Fruit fly (Drosophila melanogaster): Measurements from ENCODE around the gene DIP-zeta.

Gene DIP-zeta

DNA sequence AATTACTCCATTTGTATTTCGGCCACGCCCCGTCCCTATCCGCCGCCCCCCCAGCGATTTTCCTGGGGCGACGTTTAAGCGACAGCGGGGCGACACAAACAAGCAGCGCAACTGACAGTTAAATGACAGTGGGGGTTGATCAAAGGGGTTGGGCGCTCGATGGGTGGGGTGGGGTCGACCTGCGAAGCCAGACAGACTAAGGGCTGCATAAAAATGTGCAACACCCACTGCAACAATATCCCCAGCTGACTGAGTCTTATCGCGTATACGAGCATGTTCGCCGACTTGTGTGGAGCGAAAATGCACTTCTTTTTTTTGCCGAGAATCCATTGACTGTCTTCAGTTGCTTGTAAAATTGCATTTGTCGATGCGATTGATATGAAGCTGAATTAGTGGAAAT, 39.2 kb downstream of the DIP-zeta start, which contains the start of gene CG9582:
TSS of gene CG9582 (minus strand) at position 101 of the 400 bp plus-strand sequence.
- TF ChIP-seq CG11617 (GFP tag; optimal IDR thresholded peaks at IDR 0.05) (no peak), Mnt (GFP tag; optimal IDR thresholded peaks at IDR 0.05) (no peak)

- TF ChIP-seq CG33017 (tag; optimal IDR thresholded peaks at IDR 0.05) (no peak), Mnt (GFP tag; optimal IDR thresholded peaks at IDR 0.05) (no peak), CG7101 (tag; optimal IDR thresholded peaks at IDR 0.05) (no peak), pad (GFP tag; optimal IDR thresholded peaks at IDR 0.05) (no peak)
These were observed 44.8 kb downstream of the DIP-zeta start for dm6 chr2L:9026157-9026556.

dm6 chr2L:9019438-9019837, 51.5 kb downstream of the DIP-zeta start:
- TF ChIP-seq Crg-1 (GFP tag; optimal IDR thresholded peaks at IDR 0.05) (no peak), Clk (GFP tag; optimal IDR thresholded peaks at IDR 0.05) (no peak), cic (GFP tag; optimal IDR thresholded peaks at IDR 0.05) (no peak), CG33017 (tag; optimal IDR thresholded peaks at IDR 0.05) (no peak), CG7101 (tag; optimal IDR thresholded peaks at IDR 0.05) (no peak), CG12768 (GFP tag; optimal IDR thresholded peaks at IDR 0.05) (no peak), tj (GFP tag; optimal IDR thresholded peaks at IDR 0.05) (no peak), Mnt (GFP tag; optimal IDR thresholded peaks at IDR 0.05) (no peak), toe (GFP tag; optimal IDR thresholded peaks at IDR 0.05) (no peak), Hr96 (GFP tag; optimal IDR thresholded peaks at IDR 0.05) (no peak), CG5204 (GFP tag; optimal IDR thresholded peaks at IDR 0.05) (no peak), CG7045 (GFP tag; optimal IDR thresholded peaks at IDR 0.05) (no peak)

- no peak for TF ChIP-seq Hr96 (GFP tag; optimal IDR thresholded peaks at IDR 0.05)
These were observed 57.0 kb downstream of the DIP-zeta start, which contains the start of gene Rcd-1r for dm6 chr2L:9013968-9014367. Gene Rcd-1r (minus strand): TSS chr2L:9014068.

DNA sequence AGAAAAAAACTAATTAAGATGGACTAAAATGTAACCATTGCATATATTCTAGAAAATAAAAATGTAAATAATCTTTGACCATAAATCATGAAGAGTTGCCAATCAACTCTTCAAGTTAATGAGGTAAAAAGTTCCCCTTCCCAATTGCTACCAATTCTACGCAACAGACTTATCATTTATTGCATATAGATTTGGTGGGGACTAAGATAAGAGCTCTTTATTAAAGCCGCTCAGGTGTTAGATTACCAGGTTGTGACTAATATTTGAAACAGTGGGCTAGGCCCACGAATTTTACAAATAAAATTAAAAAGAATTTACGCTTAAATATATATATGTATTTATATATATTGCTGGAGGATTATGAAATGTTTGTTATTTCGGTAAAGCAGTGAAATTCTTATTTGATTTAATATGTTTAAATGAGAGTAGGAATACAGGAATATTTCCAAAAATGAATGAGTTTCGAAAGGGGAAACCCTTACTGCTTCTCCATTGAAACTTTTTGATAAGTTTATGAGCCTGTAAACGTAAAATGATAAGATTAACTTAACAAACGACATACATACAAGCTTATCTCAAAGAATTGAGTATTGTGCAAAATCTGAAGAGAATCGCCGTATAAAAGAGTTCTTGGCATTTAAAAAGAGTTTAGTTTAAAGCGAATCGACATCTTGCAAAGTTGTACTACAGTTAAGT, 59.3 kb downstream of the DIP-zeta start, which contains the start of gene CG13102:
TSS of gene CG13102 (plus strand) at position 646 of the 696 bp plus-strand sequence.
- no peak for TF ChIP-seq bab1 (GFP tag; optimal IDR thresholded peaks at IDR 0.05)
- peak; percentile 39 for TF ChIP-seq kay (GFP tag; ENCODE audit: borderline replicate concordance)
- TF ChIP-seq CG33017 (tag; optimal IDR thresholded peaks at IDR 0.05): peak; percentile 31
- TF ChIP-seq cic (GFP tag; optimal IDR thresholded peaks at IDR 0.05): peak; percentile 82

DNA sequence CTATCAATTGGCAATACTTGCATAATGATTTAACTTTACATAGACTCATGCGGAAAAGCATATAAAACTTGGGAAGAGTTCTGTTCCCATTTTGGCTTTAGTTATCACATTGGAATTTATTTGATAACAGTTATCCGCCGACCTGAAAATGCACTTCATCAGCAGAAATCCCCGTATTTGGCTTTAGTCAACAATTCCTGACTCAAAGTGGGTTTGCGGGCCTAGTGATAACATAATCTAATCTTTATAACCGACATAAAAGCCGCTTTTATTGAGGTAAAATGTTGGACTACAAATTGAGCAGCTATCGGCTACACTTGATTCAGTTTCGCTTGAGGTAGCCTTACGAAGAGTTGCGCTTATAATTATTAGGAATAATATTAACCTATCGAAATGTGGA, 60.7 kb downstream of the DIP-zeta start, which contains the start of gene CG9568:
TSS of gene CG9568 (plus strand) at position 317 of the 400 bp plus-strand sequence.
- TF ChIP-seq cnc (optimal IDR thresholded peaks at IDR 0.05) (no peak), kay (GFP tag; ENCODE audit: borderline replicate concordance) (peak; percentile 74), Mnt (GFP tag; optimal IDR thresholded peaks at IDR 0.05) (no peak), CG7101 (tag; optimal IDR thresholded peaks at IDR 0.05) (peak; percentile 11), pad (GFP tag; optimal IDR thresholded peaks at IDR 0.05) (no peak), CG33017 (tag; optimal IDR thresholded peaks at IDR 0.05) (peak; percentile 39), CG1620 (GFP tag; optimal IDR thresholded peaks at IDR 0.05) (no peak), CG11617 (GFP tag; optimal IDR thresholded peaks at IDR 0.05) (no peak), CG5204 (GFP tag; optimal IDR thresholded peaks at IDR 0.05) (no peak), CG12768 (GFP tag; optimal IDR thresholded peaks at IDR 0.05) (peak; percentile 35), CG7045 (GFP tag; optimal IDR thresholded peaks at IDR 0.05) (peak; percentile 46), toe (GFP tag; optimal IDR thresholded peaks at IDR 0.05) (no peak), bab1 (GFP tag; optimal IDR thresholded peaks at IDR 0.05) (no peak), Crg-1 (GFP tag; optimal IDR thresholded peaks at IDR 0.05) (no peak), Hr96 (GFP tag; optimal IDR thresholded peaks at IDR 0.05) (no peak), Clk (GFP tag; optimal IDR thresholded peaks at IDR 0.05) (no peak), CG14711 (tag; optimal IDR thresholded peaks at IDR 0.05) (no peak), ovo (GFP tag; optimal IDR thresholded peaks at IDR 0.05) (no peak), tj (GFP tag; optimal IDR thresholded peaks at IDR 0.05) (peak; percentile 10), cic (GFP tag; optimal IDR thresholded peaks at IDR 0.05) (peak; percentile 60)
